Worm (Caenorhabditis elegans) whole organism, L2 larva: ENCODE results near the gene nhr-132.

Experiments
- C34F6.9 ChIP-seq: fragments of 150-350 bp; optimal IDR thresholded peaks from 2 replicates; lab custom pipeline; 2014; ENCODE audit warnings: missing biosample characterization, missing genetic modification characterization
- F13H6.1 ChIP-seq: sonication (generic microtip); optimal IDR thresholded peaks from 2 replicates; lab custom pipeline; 2016; ENCODE audit warnings: missing genetic modification characterization, missing compliant biosample characterization
- R02D3.7 ChIP-seq: fragments of 150-350 bp; optimal IDR thresholded peaks from 2 replicates; lab custom pipeline; 2014; ENCODE audit warnings: missing biosample characterization, missing genetic modification characterization
- ama-1 ChIP-seq: fragments of 150-350 bp; optimal IDR thresholded peaks from 2 replicates; lab custom pipeline; 2018; ENCODE audit warnings: inconsistent platforms
- blmp-1 ChIP-seq: sonication (generic microtip); optimal IDR thresholded peaks from 2 replicates; lab custom pipeline; 2017; ENCODE audit warnings: missing genetic modification characterization, mild to moderate bottlenecking, missing compliant biosample characterization, antibody characterized with exemption, moderate library complexity; ENCODE audit not compliant: insufficient read depth
- ceh-16 ChIP-seq: fragments of 150-350 bp; optimal IDR thresholded peaks from 2 replicates; lab custom pipeline; 2014; ENCODE audit warnings: missing biosample characterization, missing genetic modification characterization
- crh-2 ChIP-seq: sonication (generic microtip); optimal IDR thresholded peaks from 2 replicates; lab custom pipeline; 2017; ENCODE audit warnings: missing biosample characterization, missing genetic modification characterization
- dmd-4 ChIP-seq: sonication (generic microtip); optimal IDR thresholded peaks from 2 replicates; lab custom pipeline; 2017; ENCODE audit warnings: missing biosample characterization, missing genetic modification characterization
- egl-27 ChIP-seq: sonication (generic microtip); optimal IDR thresholded peaks from 3 replicates; lab custom pipeline; 2017; ENCODE audit warnings: missing biosample characterization, missing genetic modification reagents, missing genetic modification characterization
- elt-1 ChIP-seq: fragments of 150-350 bp; optimal IDR thresholded peaks from 2 replicates; lab custom pipeline; 2014; ENCODE audit warnings: missing biosample characterization, missing genetic modification characterization
- elt-3 ChIP-seq: sonication (generic microtip); optimal IDR thresholded peaks from 2 replicates; lab custom pipeline; 2017; ENCODE audit warnings: missing biosample characterization, missing genetic modification characterization
- fos-1 ChIP-seq: fragments of 150-350 bp; optimal IDR thresholded peaks from 2 replicates; lab custom pipeline; 2014; ENCODE audit warnings: missing biosample characterization, missing genetic modification characterization
- gmeb-1 ChIP-seq: fragments of 150-350 bp; optimal IDR thresholded peaks from 2 replicates; lab custom pipeline; 2014; ENCODE audit warnings: missing biosample characterization, missing genetic modification characterization
- lin-13 ChIP-seq: fragments of 150-350 bp; optimal IDR thresholded peaks from 2 replicates; lab custom pipeline; 2014; ENCODE audit warnings: missing biosample characterization, missing genetic modification reagents, missing genetic modification characterization
- lin-39 ChIP-seq: fragments of 150-350 bp; optimal IDR thresholded peaks from 2 replicates; lab custom pipeline; 2014; ENCODE audit warnings: missing biosample characterization, missing genetic modification reagents, missing genetic modification characterization
- mab-5 ChIP-seq: fragments of 150-350 bp; optimal IDR thresholded peaks from 2 replicates; lab custom pipeline; 2014; ENCODE audit warnings: missing biosample characterization, missing genetic modification characterization
- mbf-1 ChIP-seq: sonication (generic microtip); optimal IDR thresholded peaks from 2 replicates; lab custom pipeline; 2017; ENCODE audit warnings: missing biosample characterization, missing genetic modification characterization
- mdl-1 ChIP-seq, 2 experiments: fragments of 150-350 bp in 1 of 2; sonication (generic microtip) in 1 of 2; optimal IDR thresholded peaks; 2 replicates each; lab custom pipeline; 2017; ENCODE audit warnings: missing biosample characterization in 2 of 2, missing genetic modification characterization in 2 of 2
- nhr-11 ChIP-seq: fragments of 150-350 bp; optimal IDR thresholded peaks from 2 replicates; lab custom pipeline; 2014; ENCODE audit warnings: missing biosample characterization, missing genetic modification characterization
- nhr-12 ChIP-seq: fragments of 150-350 bp; optimal IDR thresholded peaks from 2 replicates; lab custom pipeline; 2014; ENCODE audit warnings: missing biosample characterization, missing genetic modification characterization
- nhr-21 ChIP-seq: fragments of 150-350 bp; optimal IDR thresholded peaks from 2 replicates; lab custom pipeline; 2014; ENCODE audit warnings: missing biosample characterization, missing genetic modification characterization
- nhr-23 ChIP-seq: fragments of 150-350 bp; optimal IDR thresholded peaks from 2 replicates; lab custom pipeline; 2014; ENCODE audit warnings: missing biosample characterization, missing genetic modification reagents, missing genetic modification characterization
- nhr-25 ChIP-seq: fragments of 150-350 bp; sonication (generic microtip); optimal IDR thresholded peaks from 3 replicates; lab custom pipeline; 2014; ENCODE audit warnings: missing biosample characterization, missing genetic modification characterization
- nhr-6 ChIP-seq: fragments of 150-350 bp; optimal IDR thresholded peaks from 2 replicates; lab custom pipeline; 2014; ENCODE audit warnings: missing biosample characterization, missing genetic modification characterization
- nhr-77 ChIP-seq: fragments of 150-350 bp; optimal IDR thresholded peaks from 2 replicates; lab custom pipeline; 2014; ENCODE audit warnings: missing biosample characterization, missing genetic modification characterization
- peb-1 ChIP-seq: fragments of 150-350 bp; optimal IDR thresholded peaks from 2 replicates; lab custom pipeline; 2014; ENCODE audit warnings: missing biosample characterization, missing genetic modification characterization
- sem-4 ChIP-seq: fragments of 150-350 bp; optimal IDR thresholded peaks from 2 replicates; lab custom pipeline; 2014; ENCODE audit warnings: missing biosample characterization, missing genetic modification reagents, missing genetic modification characterization
- skn-1 ChIP-seq: sonication (generic microtip); optimal IDR thresholded peaks from 2 replicates; lab custom pipeline; 2017; ENCODE audit warnings: missing biosample characterization, missing genetic modification characterization
- sma-3 ChIP-seq: sonication (generic microtip); optimal IDR thresholded peaks from 2 replicates; lab custom pipeline; 2016; ENCODE audit warnings: missing genetic modification reagents, missing genetic modification characterization, missing compliant biosample characterization
- sma-9 ChIP-seq, 2 experiments: fragments of 150-350 bp in 1 of 2; sonication (generic microtip) in 1 of 2; optimal IDR thresholded peaks; 2 replicates each; lab custom pipeline; 2014 to 2016; ENCODE audit warnings: missing genetic modification characterization in 2 of 2, mild to moderate bottlenecking in 1 of 2, missing biosample characterization in 1 of 2, missing compliant biosample characterization in 1 of 2, missing genetic modification reagents in 1 of 2, moderate library complexity in 1 of 2
- snpc-4 ChIP-seq: fragments of 150-350 bp; optimal IDR thresholded peaks from 2 replicates; lab custom pipeline; 2014; ENCODE audit warnings: missing biosample characterization, missing genetic modification characterization
- unc-39 ChIP-seq: fragments of 150-350 bp; optimal IDR thresholded peaks from 2 replicates; lab custom pipeline; 2014; ENCODE audit warnings: missing biosample characterization, missing genetic modification characterization
- zag-1 ChIP-seq: fragments of 150-350 bp; optimal IDR thresholded peaks from 2 replicates; lab custom pipeline; 2014; ENCODE audit warnings: missing biosample characterization, missing genetic modification characterization
- ztf-1 ChIP-seq: fragments of 200-800 bp; sonication (Bioruptor generic); conservative IDR thresholded peaks from 2 replicates; pipeline ENCODE4 v1.3.6; 2022; ENCODE audit warnings: missing genetic modification characterization, missing compliant biosample characterization
- ztf-11 ChIP-seq: sonication (generic microtip); optimal IDR thresholded peaks from 2 replicates; lab custom pipeline; 2017; ENCODE audit warnings: missing biosample characterization, missing genetic modification characterization
- ztf-4 ChIP-seq: fragments of 150-350 bp; optimal IDR thresholded peaks from 2 replicates; lab custom pipeline; 2014; ENCODE audit warnings: missing biosample characterization, missing genetic modification characterization

nhr-132 gene

DNA sequence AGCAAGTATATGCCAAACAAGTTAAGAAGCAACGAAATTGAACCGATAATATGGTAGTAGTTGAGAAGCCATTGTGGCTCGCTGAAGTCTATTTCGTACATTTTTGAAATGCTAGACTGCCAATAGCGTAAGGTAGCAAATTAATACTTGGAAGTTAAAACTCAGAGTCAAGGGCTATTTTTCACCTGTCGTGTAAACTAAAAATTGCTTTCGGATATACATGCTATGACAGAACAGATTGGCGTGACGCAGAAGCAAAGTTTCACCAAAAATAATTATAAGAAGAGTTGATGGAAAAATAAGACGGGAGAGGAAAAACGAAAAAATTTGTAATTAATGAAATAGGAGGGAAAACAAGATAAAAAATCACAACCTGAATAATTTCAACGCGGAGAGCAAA, 31.7 kb downstream of the nhr-132 start, which contains the start of gene sri-73:
Gene sri-73 (minus strand): TSS at position 101 of the 400 bp plus-strand sequence.
- no peak for TF ChIP-seq nhr-23 (tag; lab: Kevin White, UChicago)
- TF ChIP-seq ztf-4 (tag; lab: Kevin White, UChicago) = no peak
- TF ChIP-seq mdl-1 (tag; optimal IDR thresholded peaks at IDR 0.05; lab: Kevin White, UChicago) = no peak
- TF ChIP-seq lin-13 (GFP tag; lab: Kevin White, UChicago) = no peak
- no peak for TF ChIP-seq crh-2
- no peak for TF ChIP-seq unc-39 (tag; lab: Kevin White, UChicago)
- TF ChIP-seq fos-1 (tag; lab: Kevin White, UChicago) = no peak
- no peak for TF ChIP-seq F13H6.1 (tag; lab: Kevin White, UChicago)
- TF ChIP-seq blmp-1 = no peak
- no peak for TF ChIP-seq snpc-4 (tag; lab: Kevin White, UChicago)
- no peak for TF ChIP-seq nhr-21

DNA sequence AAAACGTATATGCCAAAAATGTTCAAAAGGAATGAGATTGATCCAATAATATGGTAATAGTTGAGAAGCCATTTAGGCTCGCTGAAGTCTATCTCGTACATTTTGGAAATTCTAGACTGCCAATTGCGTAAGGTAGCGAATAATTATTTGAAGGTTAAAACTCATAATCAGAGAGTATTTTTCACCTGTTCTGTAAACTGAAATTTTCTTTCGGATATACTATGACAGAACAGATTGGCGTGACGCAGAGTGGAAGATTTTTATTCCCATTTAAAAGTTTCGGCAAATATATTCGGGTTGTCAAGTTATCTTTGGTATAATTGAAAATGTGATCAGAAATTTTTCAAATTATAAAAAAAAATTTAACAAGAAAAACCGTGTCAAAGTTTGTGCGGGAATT, 33.9 kb downstream of the nhr-132 start, which contains the start of gene sri-72:
Gene sri-72 (minus strand): TSS at position 101 of the 400 bp plus-strand sequence.
- TF ChIP-seq R02D3.7 (tag; lab: Kevin White, UChicago) (no peak), lin-13 (GFP tag; lab: Kevin White, UChicago) (no peak), nhr-77 (tag; lab: Kevin White, UChicago) (no peak), dmd-4 (tag; lab: Kevin White, UChicago) (no peak), nhr-6 (tag; lab: Kevin White, UChicago) (no peak), crh-2 (no peak), sma-3 (GFP tag; lab: Kevin White, UChicago) (no peak)

DNA sequence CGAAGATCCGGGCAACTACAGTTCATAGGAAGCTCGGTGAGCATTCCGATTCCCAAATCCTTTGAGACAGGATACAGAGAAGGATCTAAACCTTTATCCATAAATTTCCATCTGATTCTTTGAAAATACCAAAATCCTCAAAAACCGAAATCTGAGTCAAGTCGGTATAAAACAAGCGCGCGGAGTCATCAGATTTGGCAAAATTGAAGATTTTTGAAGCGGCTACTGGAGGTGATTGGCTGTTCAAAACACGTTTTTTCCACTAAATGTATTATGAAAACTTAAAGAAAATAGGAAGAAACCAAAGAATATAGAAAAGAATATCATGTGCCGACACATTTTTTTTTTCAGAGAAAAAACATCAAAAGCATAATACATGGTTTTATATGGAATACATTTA, 40.4 kb downstream of the nhr-132 start, which contains the start of gene C14C6.13:
Gene C14C6.13 (minus strand): TSS at position 101 of the 400 bp plus-strand sequence.
- TF ChIP-seq lin-13 (GFP tag; lab: Kevin White, UChicago) (no peak), egl-27 (tag; lab: Kevin White, UChicago) (no peak), C34F6.9 (no peak), sma-9 (GFP tag; optimal IDR thresholded peaks at IDR 0.05; lab: Kevin White, UChicago) (no peak), sma-9 (tag; optimal IDR thresholded peaks at IDR 0.05; lab: Kevin White, UChicago) (no peak)

DNA sequence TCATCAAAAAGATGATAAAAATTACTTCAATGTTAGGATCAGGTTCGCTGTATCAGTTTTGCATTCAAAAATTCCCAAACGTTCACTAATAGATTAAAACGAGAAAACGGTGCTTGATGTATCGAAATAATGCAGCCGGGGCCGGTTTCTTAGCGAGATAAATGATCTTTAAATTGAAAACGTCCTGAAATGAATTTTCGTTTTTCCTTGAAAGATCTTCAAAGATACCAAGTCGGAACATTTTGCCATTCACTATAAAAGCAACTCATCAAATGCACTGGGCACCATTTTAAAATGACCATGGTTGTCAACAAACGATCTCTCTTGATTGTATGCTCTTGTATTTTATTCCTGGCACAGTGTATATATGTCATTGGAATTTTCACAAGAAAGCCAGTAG, 41.8 kb downstream of the nhr-132 start, which contains the start of gene K06H6.5:
Gene K06H6.5 (plus strand): TSS at position 301 of the 400 bp plus-strand sequence.
- TF ChIP-seq mab-5 (no peak), ztf-11 (tag; lab: Kevin White, UChicago) (no peak)

DNA sequence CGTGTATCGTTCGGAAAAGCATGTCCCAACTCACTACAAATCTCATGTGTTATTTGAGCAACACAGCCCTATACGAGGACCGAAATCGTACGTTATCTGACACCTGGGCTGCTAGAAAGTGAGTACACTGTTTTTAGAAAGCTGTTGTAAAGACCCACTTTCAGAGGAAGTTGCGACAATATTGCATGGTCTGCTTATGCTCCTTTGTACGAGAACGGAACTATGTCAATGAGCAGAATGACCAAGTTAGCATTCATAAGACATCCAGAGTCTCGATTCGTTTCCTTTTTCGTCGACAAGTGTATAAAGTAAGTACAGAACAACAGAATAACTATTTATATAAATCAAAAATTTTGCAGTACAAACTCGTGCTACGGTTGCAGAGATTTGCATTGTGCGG, 42.7 kb downstream of the nhr-132 start:
- TF ChIP-seq mdl-1 (tag; optimal IDR thresholded peaks at IDR 0.05; lab: Kevin White, UChicago) (no peak), elt-3 (no peak), F13H6.1 (tag; lab: Kevin White, UChicago) (no peak), zag-1 (no peak), sma-3 (GFP tag; lab: Kevin White, UChicago) (no peak), mbf-1 (tag; lab: Kevin White, UChicago) (no peak), R02D3.7 (tag; lab: Kevin White, UChicago) (no peak), nhr-12 (tag; lab: Kevin White, UChicago) (no peak), sem-4 (tag; lab: Kevin White, UChicago) (no peak), nhr-25 (tag; lab: Kevin White, UChicago) (no peak), lin-39 (tag; lab: Kevin White, UChicago) (no peak), fos-1 (tag; lab: Kevin White, UChicago) (no peak), egl-27 (tag; lab: Kevin White, UChicago) (no peak)

DNA sequence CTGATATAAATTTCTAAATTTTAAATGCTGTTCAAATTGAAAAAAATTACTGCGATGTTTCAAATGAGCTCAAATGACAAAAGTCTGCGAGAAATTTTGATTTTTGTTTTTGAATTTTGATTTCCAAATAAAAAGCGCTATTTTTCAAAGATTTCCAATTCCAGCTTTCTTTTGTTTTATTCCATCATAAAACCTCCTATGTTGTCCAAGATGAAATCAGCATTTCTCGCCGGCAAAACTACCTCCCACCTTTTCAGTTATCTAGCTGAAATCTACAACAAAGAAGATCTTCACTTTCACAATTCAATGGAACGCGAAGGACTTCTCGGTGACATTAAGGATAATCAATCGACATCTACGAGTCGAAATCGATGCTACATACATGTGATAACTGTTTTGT, 44.7 kb downstream of the nhr-132 start, which contains the start of gene K06H6.4:
Gene K06H6.4 (plus strand): TSS at position 301 of the 400 bp plus-strand sequence.
- TF ChIP-seq peb-1 (tag; lab: Kevin White, UChicago) (no peak), gmeb-1 (tag; lab: Kevin White, UChicago) (no peak), nhr-11 (tag; lab: Kevin White, UChicago) (no peak), skn-1 (tag; lab: Kevin White, UChicago) (no peak), mbf-1 (tag; lab: Kevin White, UChicago) (no peak), sma-9 (GFP tag; optimal IDR thresholded peaks at IDR 0.05; lab: Kevin White, UChicago) (no peak), sma-9 (tag; optimal IDR thresholded peaks at IDR 0.05; lab: Kevin White, UChicago) (no peak), elt-1 (tag; lab: Kevin White, UChicago) (no peak), unc-39 (tag; lab: Kevin White, UChicago) (no peak), fos-1 (tag; lab: Kevin White, UChicago) (no peak), ama-1 (lab: Kevin White, UChicago) (no peak), ztf-1 (no peak), nhr-23 (tag; lab: Kevin White, UChicago) (no peak), nhr-6 (tag; lab: Kevin White, UChicago) (no peak), ceh-16 (tag; lab: Kevin White, UChicago) (no peak), sma-3 (GFP tag; lab: Kevin White, UChicago) (no peak)
